Worm (Caenorhabditis elegans) whole organism, L4 larva: Measurements from ENCODE around the gene ttbk-8.2.

Experiments used
- F37D6.2 ChIP-seq: sonication (generic microtip); optimal IDR thresholded peaks from 2 replicates; lab custom pipeline; 2016; ENCODE audit warnings: mild to moderate bottlenecking, missing genetic modification characterization, missing compliant biosample characterization
- T26A8.4 ChIP-seq: fragments of 200-800 bp; sonication (Bioruptor generic); IDR thresholded peaks from 2 replicates; pipeline ENCODE4 v1.3.6; 2022; ENCODE audit warnings: missing genetic modification characterization, missing compliant biosample characterization
- Y105C5A.15 ChIP-seq: fragments of 200-800 bp; sonication (Bioruptor generic); IDR thresholded peaks from 2 replicates; pipeline ENCODE4 v1.3.6; 2022; ENCODE audit warnings: missing genetic modification characterization, missing compliant biosample characterization
- Y48G9A.11 ChIP-seq: fragments of 200-800 bp; sonication (Bioruptor generic); IDR thresholded peaks from 2 replicates; pipeline ENCODE4 v1.3.6; 2022; ENCODE audit warnings: missing genetic modification reagents, missing genetic modification characterization, missing compliant biosample characterization
- Y75B8A.6 ChIP-seq: fragments of 200-800 bp; sonication (Bioruptor generic); IDR thresholded peaks from 2 replicates; pipeline ENCODE4 v1.3.6; 2022; ENCODE audit warnings: missing genetic modification reagents, missing genetic modification characterization, missing compliant biosample characterization
- ZK337.2 ChIP-seq: fragments of 200-800 bp; sonication (Bioruptor generic); IDR thresholded peaks from 2 replicates; pipeline ENCODE4 v1.3.6; 2022; ENCODE audit warnings: missing genetic modification reagents, missing genetic modification characterization, missing compliant biosample characterization
- ZK546.5 ChIP-seq, 2 experiments: sonication (generic microtip); optimal IDR thresholded peaks; 2 replicates each; lab custom pipeline; 2017; ENCODE audit warnings: missing biosample characterization in 2 of 2, missing genetic modification characterization in 2 of 2
- arid-1 ChIP-seq: fragments of 200-800 bp; sonication (Bioruptor generic); conservative IDR thresholded peaks from 2 replicates; pipeline ENCODE4 v1.3.6; 2022; ENCODE audit warnings: missing genetic modification reagents, missing genetic modification characterization, missing compliant biosample characterization
- attf-4 ChIP-seq: sonication (generic microtip); optimal IDR thresholded peaks from 3 replicates; lab custom pipeline; 2017; ENCODE audit warnings: missing biosample characterization, missing genetic modification characterization
- ceh-20 ChIP-seq: fragments of 200-800 bp; sonication (Bioruptor generic); IDR thresholded peaks from 2 replicates; pipeline ENCODE4 v1.3.6; 2022; ENCODE audit warnings: missing genetic modification reagents, missing genetic modification characterization, missing compliant biosample characterization
- ceh-32 ChIP-seq: sonication (generic microtip); optimal IDR thresholded peaks from 2 replicates; lab custom pipeline; 2016; ENCODE audit warnings: mild to moderate bottlenecking, missing genetic modification characterization, missing compliant biosample characterization; ENCODE audit not compliant: poor library complexity
- ceh-62 ChIP-seq: sonication (generic microtip); optimal IDR thresholded peaks from 2 replicates; lab custom pipeline; 2017; ENCODE audit warnings: missing biosample characterization, missing genetic modification characterization
- ces-1 ChIP-seq: fragments of 150-350 bp; sonication (generic microtip); optimal IDR thresholded peaks from 4 replicates; lab custom pipeline; 2014; ENCODE audit warnings: missing biosample characterization, missing genetic modification reagents, missing genetic modification characterization
- daf-16 ChIP-seq, 3 experiments: sonication (generic microtip); optimal IDR thresholded peaks; 2 replicates each; lab custom pipeline; 2016 to 2017; ENCODE audit warnings: missing genetic modification characterization in 3 of 3, missing genetic modification reagents in 3 of 3, mild to moderate bottlenecking in 2 of 3, missing compliant biosample characterization in 2 of 3, missing biosample characterization in 1 of 3, moderate library complexity in 1 of 3
- daf-8 ChIP-seq: fragments of 200-800 bp; sonication (Bioruptor generic); IDR thresholded peaks from 2 replicates; pipeline ENCODE4 v1.3.6; 2022; ENCODE audit warnings: missing genetic modification characterization, missing compliant biosample characterization
- dmd-6 ChIP-seq: fragments of 200-800 bp; sonication (Bioruptor generic); IDR thresholded peaks from 2 replicates; pipeline ENCODE4 v1.3.6; 2022; ENCODE audit warnings: missing genetic modification reagents, missing genetic modification characterization, missing compliant biosample characterization
- dmd-8 ChIP-seq: fragments of 200-800 bp; sonication (Bioruptor generic); IDR thresholded peaks from 2 replicates; pipeline ENCODE4 v1.3.6; 2022; ENCODE audit warnings: missing genetic modification characterization, missing compliant biosample characterization
- egl-43 ChIP-seq: fragments of 200-800 bp; sonication (Bioruptor generic); IDR thresholded peaks from 2 replicates; pipeline ENCODE4 v1.3.6; 2022; ENCODE audit warnings: missing genetic modification reagents, missing genetic modification characterization, missing compliant biosample characterization
- fos-1 ChIP-seq: fragments of 150-350 bp; optimal IDR thresholded peaks from 2 replicates; lab custom pipeline; 2014; ENCODE audit warnings: missing biosample characterization, missing genetic modification characterization
- hif-1 ChIP-seq, 2 experiments: sonication (generic microtip); optimal IDR thresholded peaks; 2 replicates each; lab custom pipeline; 2016 to 2017; ENCODE audit warnings: missing compliant biosample characterization in 2 of 2, missing genetic modification characterization in 2 of 2, missing genetic modification reagents in 2 of 2, missing genotype in 2 of 2, mild to moderate bottlenecking in 1 of 2
- hlh-30 ChIP-seq: sonication (generic microtip); optimal IDR thresholded peaks from 2 replicates; lab custom pipeline; 2017; ENCODE audit warnings: antibody characterized with exemption, mild to moderate bottlenecking, missing genetic modification characterization, missing compliant biosample characterization; ENCODE audit not compliant: insufficient read depth
- hmg-1.1 ChIP-seq: fragments of 200-800 bp; sonication (Bioruptor generic); IDR thresholded peaks from 2 replicates; pipeline ENCODE4 v1.3.6; 2022; ENCODE audit warnings: missing genetic modification reagents, missing genetic modification characterization, missing compliant biosample characterization
- lin-1 ChIP-seq: fragments of 200-800 bp; sonication (Bioruptor generic); IDR thresholded peaks from 2 replicates; pipeline ENCODE4 v1.3.6; 2022; ENCODE audit warnings: missing genetic modification reagents, missing genetic modification characterization, missing compliant biosample characterization
- lin-13 ChIP-seq: fragments of 150-350 bp; optimal IDR thresholded peaks from 2 replicates; lab custom pipeline; 2014; ENCODE audit warnings: missing biosample characterization, missing genetic modification reagents, missing genetic modification characterization
- lin-15B ChIP-seq: fragments of 150-350 bp; sonication (generic microtip); optimal IDR thresholded peaks from 3 replicates; lab custom pipeline; 2014; ENCODE audit warnings: missing biosample characterization, missing genetic modification characterization
- lin-38 ChIP-seq: fragments of 200-800 bp; sonication (Bioruptor generic); IDR thresholded peaks from 2 replicates; pipeline ENCODE4 v1.3.6; 2022; ENCODE audit warnings: missing genetic modification reagents, missing genetic modification characterization, missing compliant biosample characterization
- lin-39 ChIP-seq: fragments of 150-350 bp; optimal IDR thresholded peaks from 2 replicates; lab custom pipeline; 2014; ENCODE audit warnings: missing biosample characterization, missing genetic modification reagents, missing genetic modification characterization
- lir-3 ChIP-seq: sonication (generic microtip); optimal IDR thresholded peaks from 2 replicates; lab custom pipeline; 2016; ENCODE audit warnings: mild to moderate bottlenecking, missing genetic modification characterization, missing compliant biosample characterization
- lsy-2 ChIP-seq, 2 experiments: fragments of 150-350 bp in 1 of 2; sonication (generic microtip) in 1 of 2; optimal IDR thresholded peaks; 2 replicates each; lab custom pipeline; 2014 to 2017; ENCODE audit warnings: missing biosample characterization in 2 of 2, missing genetic modification characterization in 2 of 2
- mdl-1 ChIP-seq, 2 experiments: fragments of 150-350 bp in 1 of 2; sonication (generic microtip) in 1 of 2; optimal IDR thresholded peaks; 2 replicates each; lab custom pipeline; 2014 to 2017; ENCODE audit warnings: missing biosample characterization in 2 of 2, missing genetic modification characterization in 2 of 2
- mxl-2 ChIP-seq: fragments of 200-800 bp; sonication (Bioruptor generic); conservative IDR thresholded peaks from 2 replicates; pipeline ENCODE4 v1.3.6; 2022; ENCODE audit warnings: missing genetic modification reagents, missing genetic modification characterization, missing compliant biosample characterization
- nhr-10 ChIP-seq: fragments of 150-350 bp; optimal IDR thresholded peaks from 2 replicates; lab custom pipeline; 2014; ENCODE audit warnings: missing biosample characterization, missing genetic modification characterization
- nhr-237 ChIP-seq: sonication (generic microtip); optimal IDR thresholded peaks from 2 replicates; lab custom pipeline; 2017; ENCODE audit warnings: missing biosample characterization, missing genetic modification characterization
- nhr-28 ChIP-seq: fragments of 150-350 bp; optimal IDR thresholded peaks from 2 replicates; lab custom pipeline; 2014; ENCODE audit warnings: missing biosample characterization, missing genetic modification characterization
- nhr-41 ChIP-seq: fragments of 200-800 bp; sonication (Bioruptor generic); IDR thresholded peaks from 2 replicates; pipeline ENCODE4 v1.3.6; 2022; ENCODE audit warnings: missing genetic modification reagents, missing genetic modification characterization, missing compliant biosample characterization
- nhr-42 ChIP-seq: fragments of 200-800 bp; sonication (Bioruptor generic); IDR thresholded peaks from 2 replicates; pipeline ENCODE4 v1.3.6; 2022; ENCODE audit warnings: missing genetic modification characterization, missing compliant biosample characterization
- nhr-6 ChIP-seq: fragments of 150-350 bp; optimal IDR thresholded peaks from 2 replicates; lab custom pipeline; 2014; ENCODE audit warnings: missing biosample characterization, missing genetic modification characterization
- nhr-76 ChIP-seq: fragments of 150-350 bp; optimal IDR thresholded peaks from 2 replicates; lab custom pipeline; 2014; ENCODE audit warnings: missing biosample characterization, missing genetic modification characterization
- nhr-77 ChIP-seq: fragments of 150-350 bp; optimal IDR thresholded peaks from 2 replicates; lab custom pipeline; 2014; ENCODE audit warnings: missing biosample characterization, missing genetic modification characterization
- pha-4 ChIP-seq, 2 experiments: fragments of 150-350 bp in 1 of 2; fragments of 200-800 bp in 1 of 2; sonication (Bioruptor generic) in 1 of 2; IDR thresholded peaks in 1 of 2; optimal IDR thresholded peaks in 1 of 2; 2 replicates each; pipeline versions ENCODE4 v1.3.6 to Lab custom; 2014 to 2022; ENCODE audit warnings: missing genetic modification characterization in 2 of 2, missing genetic modification reagents in 2 of 2, missing biosample characterization in 1 of 2, missing compliant biosample characterization in 1 of 2
- rbr-2 ChIP-seq: sonication (generic microtip); optimal IDR thresholded peaks from 2 replicates; lab custom pipeline; 2016; ENCODE audit warnings: missing genotype, missing genetic modification characterization, missing compliant biosample characterization
- saeg-2 ChIP-seq: fragments of 200-800 bp; sonication (Bioruptor generic); IDR thresholded peaks from 2 replicates; pipeline ENCODE4 v1.3.6; 2022; ENCODE audit warnings: missing genetic modification reagents, missing genetic modification characterization, missing compliant biosample characterization
- snpc-1.2 ChIP-seq: fragments of 200-800 bp; sonication (Bioruptor generic); IDR thresholded peaks from 2 replicates; pipeline ENCODE4 v1.3.6; 2022; ENCODE audit warnings: missing genetic modification reagents, missing genetic modification characterization, missing compliant biosample characterization
- tra-1 ChIP-seq: fragments of 200-800 bp; sonication (Bioruptor generic); IDR thresholded peaks from 2 replicates; pipeline ENCODE4 v1.3.6; 2022; ENCODE audit warnings: missing genetic modification reagents, missing genetic modification characterization, missing compliant biosample characterization
- unc-130 ChIP-seq: sonication (generic microtip); optimal IDR thresholded peaks from 2 replicates; lab custom pipeline; 2016; ENCODE audit warnings: missing genetic modification reagents, missing genetic modification characterization, missing compliant biosample characterization
- unc-39 ChIP-seq: sonication (generic microtip); optimal IDR thresholded peaks from 2 replicates; lab custom pipeline; 2017; ENCODE audit warnings: missing biosample characterization, missing genetic modification characterization
- zag-1 ChIP-seq: fragments of 150-350 bp; optimal IDR thresholded peaks from 2 replicates; lab custom pipeline; 2014; ENCODE audit warnings: missing biosample characterization, missing genetic modification characterization
- zfp-2 ChIP-seq: sonication (generic microtip); optimal IDR thresholded peaks from 2 replicates; lab custom pipeline; 2016; ENCODE audit warnings: mild to moderate bottlenecking, missing genetic modification characterization, missing compliant biosample characterization
- zip-2 ChIP-seq: fragments of 150-350 bp; optimal IDR thresholded peaks from 2 replicates; lab custom pipeline; 2014; ENCODE audit warnings: missing biosample characterization, missing genetic modification characterization
- ztf-11 ChIP-seq: fragments of 150-350 bp; optimal IDR thresholded peaks from 2 replicates; lab custom pipeline; 2014; ENCODE audit warnings: missing biosample characterization, missing genetic modification characterization

The ttbk-8.2 gene

ce11 chrIV:5655966-5656389 lies 24.2 kb downstream of the ttbk-8.2 start (continued):
- TF ChIP-seq snpc-1.2 (GFP tag; lab: Robert Waterston, UW), result no peak
- peak; percentile 71 for TF ChIP-seq nhr-10 (tag; lab: Kevin White, UChicago)
- TF ChIP-seq pha-4 (GFP tag; IDR thresholded peaks at IDR 0.05; lab: Robert Waterston, UW), result peak; percentile 63; the same call in 1 of the 2 replicates
- no peak for TF ChIP-seq pha-4 (tag; optimal IDR thresholded peaks at IDR 0.05; lab: Kevin White, UChicago)
- no peak for TF ChIP-seq ceh-32 (tag; lab: Kevin White, UChicago)
- TF ChIP-seq lsy-2 (tag; optimal IDR thresholded peaks at IDR 0.05; lab: Kevin White, UChicago), result peak in 1 of 2 experiments; percentile 59
- no peak for TF ChIP-seq Y48G9A.11 (GFP tag; lab: Robert Waterston, UW)
- TF ChIP-seq ceh-20 (GFP tag; lab: Robert Waterston, UW), result no peak
- no peak for TF ChIP-seq nhr-237 (tag; lab: Kevin White, UChicago)
- no peak for TF ChIP-seq nhr-6 (tag; lab: Kevin White, UChicago)
- TF ChIP-seq attf-4, result no peak
- no peak for TF ChIP-seq daf-16 (GFP tag; optimal IDR thresholded peaks at IDR 0.05; lab: Kevin White, UChicago)
- TF ChIP-seq daf-16 (tag; optimal IDR thresholded peaks at IDR 0.05; lab: Kevin White, UChicago), result peak; percentile 30
- TF ChIP-seq mxl-2 (GFP tag; lab: Robert Waterston, UW), result 0 out of 2 replicates have a peak, but pooled peaks have one; percentile 20
- TF ChIP-seq zip-2 (tag; lab: Kevin White, UChicago), result no peak
- no peak for TF ChIP-seq egl-43 (GFP tag; lab: Robert Waterston, UW)
- no peak for TF ChIP-seq nhr-76 (tag; lab: Kevin White, UChicago)
- TF ChIP-seq ceh-62 (tag; lab: Kevin White, UChicago), result no peak
- peak; percentile 88 to 100 for TF ChIP-seq hif-1 (tag; optimal IDR thresholded peaks at IDR 0.05; lab: Kevin White, UChicago)
- peak; percentile 63; the same call in 1 of the 2 replicates for TF ChIP-seq tra-1 (GFP tag; lab: Robert Waterston, UW)
- no peak for TF ChIP-seq zag-1
- TF ChIP-seq nhr-77 (tag; lab: Kevin White, UChicago), result peak; percentile 72
- peak; percentile 55 for TF ChIP-seq hmg-1.1 (GFP tag; lab: Robert Waterston, UW)
- TF ChIP-seq ZK337.2 (GFP tag; lab: Robert Waterston, UW), result no peak
- 0 out of 2 replicates have a peak, but pooled peaks have one; percentile 25 for TF ChIP-seq lin-38 (GFP tag; lab: Robert Waterston, UW)
- peak; percentile 51 for TF ChIP-seq hlh-30 (tag; lab: Kevin White, UChicago)
- TF ChIP-seq ces-1 (GFP tag; lab: Kevin White, UChicago), result no peak
- no peak for TF ChIP-seq F37D6.2 (tag; lab: Kevin White, UChicago)
- TF ChIP-seq dmd-6 (GFP tag; lab: Robert Waterston, UW), result peak; percentile 79
- no peak for TF ChIP-seq Y105C5A.15 (GFP tag; lab: Robert Waterston, UW)
- TF ChIP-seq unc-130 (GFP tag; lab: Kevin White, UChicago), result no peak
- no peak for TF ChIP-seq lir-3
- no peak for TF ChIP-seq zfp-2 (tag; lab: Kevin White, UChicago)
- no peak for TF ChIP-seq dmd-8 (GFP tag; lab: Robert Waterston, UW)
- peak; percentile 29 for TF ChIP-seq rbr-2
- TF ChIP-seq lin-1, result no peak
- peak; percentile 3 for TF ChIP-seq lin-15B (tag; lab: Kevin White, UChicago)
- TF ChIP-seq nhr-41, result no peak
- TF ChIP-seq lin-13 (GFP tag; lab: Kevin White, UChicago), result peak; percentile 95
- TF ChIP-seq arid-1, result no peak
- TF ChIP-seq nhr-28 (tag; lab: Kevin White, UChicago), result peak; percentile 99
- no peak for TF ChIP-seq unc-39
- no peak for TF ChIP-seq fos-1 (tag; lab: Kevin White, UChicago)
- TF ChIP-seq Y75B8A.6 (GFP tag; lab: Robert Waterston, UW), result peak; percentile 43; the same call in 1 of the 2 replicates
- peak; percentile 44 for TF ChIP-seq T26A8.4
- TF ChIP-seq mdl-1 (tag; optimal IDR thresholded peaks at IDR 0.05; lab: Kevin White, UChicago), result peak in 1 of 2 experiments; percentile 81
- TF ChIP-seq nhr-42 (GFP tag; lab: Robert Waterston, UW), result no peak
- no peak for TF ChIP-seq ztf-11
- TF ChIP-seq ZK546.5 (tag; optimal IDR thresholded peaks at IDR 0.05; lab: Kevin White, UChicago), result no peak
- TF ChIP-seq daf-8 (GFP tag; lab: Robert Waterston, UW), result no peak
- TF ChIP-seq lin-39, result no peak
- no peak for TF ChIP-seq saeg-2 (GFP tag; lab: Robert Waterston, UW)
